Fruit fly (Drosophila melanogaster) whole organism, wandering third instar larva: Measurements from ENCODE around the gene ec.

Source experiments
- Abd-B ChIP-seq: fragments of >200 bp; optimal IDR thresholded peaks from 2 replicates; lab custom pipeline; 2017; ENCODE audit warnings: missing biosample characterization, missing genetic modification characterization
- CG32264 ChIP-seq: fragments of 200-800 bp; sonication (Bioruptor generic); optimal IDR thresholded peaks from 2 replicates; lab custom pipeline; 2016; ENCODE audit warnings: missing biosample characterization, missing genetic modification characterization
- CG9705 ChIP-seq: fragments of 200-800 bp; sonication (Bioruptor generic); optimal IDR thresholded peaks from 2 replicates; lab custom pipeline; 2018; ENCODE audit warnings: missing biosample characterization, mild to moderate bottlenecking, missing genetic modification characterization
- CrebA ChIP-seq: fragments of 200-800 bp; sonication (Bioruptor generic); optimal IDR thresholded peaks from 2 replicates; lab custom pipeline; 2016; ENCODE audit warnings: missing biosample characterization, mild to moderate bottlenecking, missing genetic modification characterization, borderline replicate concordance
- Dfd ChIP-seq: fragments of >200 bp; optimal IDR thresholded peaks from 2 replicates; lab custom pipeline; 2017; ENCODE audit warnings: missing biosample characterization, missing genetic modification characterization
- Dif ChIP-seq: fragments of 200-275, 200-300 bp; sonication (Bioruptor generic); optimal IDR thresholded peaks from 2 replicates; lab custom pipeline; 2018; ENCODE audit warnings: missing biosample characterization, missing genetic modification characterization; ENCODE audit not compliant: partially characterized antibody
- GATAd ChIP-seq: sonication (Bioruptor generic); optimal IDR thresholded peaks from 2 replicates; lab custom pipeline; 2016; ENCODE audit warnings: missing biosample characterization, missing genetic modification characterization
- HLH106 ChIP-seq: fragments of 200-800 bp; optimal IDR thresholded peaks from 3 replicates; lab custom pipeline; 2019; ENCODE audit warnings: missing biosample characterization, mild to moderate bottlenecking, missing genetic modification characterization, moderate library complexity
- Hnf4 ChIP-seq: fragments of 200-800 bp; sonication (Bioruptor generic); optimal IDR thresholded peaks from 2 replicates; lab custom pipeline; 2016; ENCODE audit warnings: missing biosample characterization, mild to moderate bottlenecking, missing genetic modification characterization
- Hr78 ChIP-seq: fragments of >200 bp; optimal IDR thresholded peaks from 2 replicates; lab custom pipeline; 2017; ENCODE audit warnings: missing biosample characterization, missing genetic modification characterization
- Hr83 ChIP-seq: fragments of 200-300 bp; sonication (Bioruptor generic); optimal IDR thresholded peaks from 2 replicates; lab custom pipeline; 2016; ENCODE audit warnings: missing biosample characterization, mild to moderate bottlenecking, missing genetic modification characterization, moderate library complexity; ENCODE audit not compliant: poor library complexity, severe bottlenecking
- Jra ChIP-seq: sonication (Bioruptor generic); optimal IDR thresholded peaks from 2 replicates; lab custom pipeline; 2016; ENCODE audit warnings: missing biosample characterization, missing genetic modification characterization
- Mio ChIP-seq: sonication (Bioruptor generic); optimal IDR thresholded peaks from 2 replicates; lab custom pipeline; 2016; ENCODE audit warnings: missing biosample characterization, missing genetic modification characterization
- Myc ChIP-seq: fragments of >200 bp; optimal IDR thresholded peaks from 2 replicates; lab custom pipeline; 2017
- N ChIP-seq: fragments of >200 bp; optimal IDR thresholded peaks from 2 replicates; lab custom pipeline; 2018; ENCODE audit warnings: missing biosample characterization, missing external identifiers, missing genetic modification characterization
- OdsH ChIP-seq: fragments of 200-800 bp; sonication (Bioruptor generic); optimal IDR thresholded peaks from 2 replicates; lab custom pipeline; 2016; ENCODE audit warnings: missing biosample characterization, mild to moderate bottlenecking, missing genetic modification characterization
- Rel ChIP-seq, 2 experiments: fragments of 200-800 bp; sonication (Bioruptor generic) in 1 of 2; optimal IDR thresholded peaks; 2 replicates in 1 of 2; 3 replicates in 1 of 2; lab custom pipeline; 2016 to 2019; ENCODE audit warnings: mild to moderate bottlenecking in 2 of 2, missing biosample characterization in 2 of 2, missing genetic modification characterization in 2 of 2, moderate library complexity in 1 of 2
- Sp1 ChIP-seq: fragments of 200-800 bp; sonication (Bioruptor generic); optimal IDR thresholded peaks from 3 replicates; lab custom pipeline; 2019; ENCODE audit warnings: missing biosample characterization, mild to moderate bottlenecking, missing genetic modification characterization, moderate library complexity
- Vsx2 ChIP-seq: fragments of 200-300, 225-300 bp; sonication (Bioruptor generic); optimal IDR thresholded peaks from 2 replicates; lab custom pipeline; 2018; ENCODE audit warnings: missing biosample characterization, missing genetic modification characterization; ENCODE audit not compliant: partially characterized antibody
- br ChIP-seq: fragments of 200-800 bp; sonication (Bioruptor generic); optimal IDR thresholded peaks from 2 replicates; lab custom pipeline; 2016; ENCODE audit warnings: missing biosample characterization, missing genetic modification characterization
- brk ChIP-seq: fragments of 200-800 bp; sonication (Bioruptor generic); optimal IDR thresholded peaks from 2 replicates; lab custom pipeline; 2016; ENCODE audit warnings: missing biosample characterization, mild to moderate bottlenecking, missing genetic modification characterization
- dl ChIP-seq, 2 experiments: fragments of 175-275, 200-275 bp in 1 of 2; fragments of 200-275 bp in 1 of 2; sonication (Bioruptor generic); optimal IDR thresholded peaks; lab custom pipeline; 2018; ENCODE audit warnings: mild to moderate bottlenecking in 2 of 2, missing biosample characterization in 2 of 2, missing genetic modification characterization in 2 of 2, moderate library complexity in 2 of 2; ENCODE audit not compliant: partially characterized antibody in 2 of 2, insufficient read depth in 1 of 2
- dmrt93B ChIP-seq: fragments of 200-800 bp; sonication (Bioruptor generic); optimal IDR thresholded peaks from 2 replicates; lab custom pipeline; 2018; ENCODE audit warnings: missing biosample characterization, mild to moderate bottlenecking, missing genetic modification characterization
- dsf ChIP-seq: sonication (Bioruptor generic); optimal IDR thresholded peaks from 2 replicates; lab custom pipeline; 2016; ENCODE audit warnings: missing biosample characterization, missing genetic modification characterization, borderline replicate concordance
- ey ChIP-seq: fragments of 200-800 bp; sonication (Bioruptor generic); optimal IDR thresholded peaks from 2 replicates; lab custom pipeline; 2016; ENCODE audit warnings: missing biosample characterization, missing genetic modification characterization
- foxo ChIP-seq, 2 experiments: fragments of 200-800 bp; sonication (Bioruptor generic); optimal IDR thresholded peaks; 2 replicates in 1 of 2; 3 replicates in 1 of 2; lab custom pipeline; 2016 to 2017; ENCODE audit warnings: missing biosample characterization in 2 of 2, missing genetic modification characterization in 2 of 2
- fru ChIP-seq: fragments of 200-800 bp; sonication (Bioruptor generic); optimal IDR thresholded peaks from 3 replicates; lab custom pipeline; 2016; ENCODE audit warnings: missing biosample characterization, mild to moderate bottlenecking, missing genetic modification characterization
- h ChIP-seq: fragments of 200-800 bp; sonication (Bioruptor generic); optimal IDR thresholded peaks from 3 replicates; lab custom pipeline; 2016; ENCODE audit warnings: missing biosample characterization, mild to moderate bottlenecking, missing genetic modification characterization
- jim ChIP-seq: fragments of 175-275, 200-325 bp; sonication (Bioruptor generic); optimal IDR thresholded peaks from 2 replicates; lab custom pipeline; 2016; ENCODE audit warnings: missing biosample characterization, mild to moderate bottlenecking, missing genetic modification characterization
- lola ChIP-seq: fragments of >200 bp; optimal IDR thresholded peaks from 2 replicates; lab custom pipeline; 2017; ENCODE audit warnings: missing biosample characterization, missing genetic modification characterization
- pan ChIP-seq: fragments of >200 bp; optimal IDR thresholded peaks from 2 replicates; lab custom pipeline; 2017
- psq ChIP-seq: fragments of 200-800 bp; sonication (Bioruptor generic); optimal IDR thresholded peaks from 3 replicates; lab custom pipeline; 2017; ENCODE audit warnings: missing biosample characterization, mild to moderate bottlenecking, missing genetic modification characterization, moderate library complexity
- rgr ChIP-seq: fragments of 200-800 bp; sonication (Bioruptor generic); optimal IDR thresholded peaks from 3 replicates; lab custom pipeline; 2016; ENCODE audit warnings: missing biosample characterization, mild to moderate bottlenecking, missing genetic modification characterization
- sage ChIP-seq: fragments of 200-800 bp; sonication (Bioruptor generic); optimal IDR thresholded peaks from 2 replicates; lab custom pipeline; 2016; ENCODE audit warnings: missing biosample characterization, mild to moderate bottlenecking, missing genetic modification characterization
- sv ChIP-seq: fragments of 200-800 bp; sonication (Bioruptor generic); optimal IDR thresholded peaks from 3 replicates; lab custom pipeline; 2016; ENCODE audit warnings: missing biosample characterization, missing genetic modification characterization
- tai ChIP-seq: sonication (Bioruptor generic); optimal IDR thresholded peaks from 2 replicates; lab custom pipeline; 2016; ENCODE audit warnings: missing biosample characterization, missing genetic modification characterization
- usp ChIP-seq: fragments of >200 bp; optimal IDR thresholded peaks from 2 replicates; lab custom pipeline; 2017; ENCODE audit warnings: missing biosample characterization, missing genetic modification characterization
- woc ChIP-seq: sonication (Bioruptor generic); optimal IDR thresholded peaks from 2 replicates; lab custom pipeline; 2016; ENCODE audit warnings: missing biosample characterization, mild to moderate bottlenecking, missing genetic modification characterization

Gene ec

dm6 chrX:3779686-3780407 is 31.7 kb upstream of the ec start (continued):
- no peak for TF ChIP-seq lola (GFP tag; lab: Kevin White, UChicago)

dm6 chrX:3780884-3781283 is 30.6 kb upstream of the ec start:
- peak; percentile 100 for TF ChIP-seq psq (GFP tag; lab: Kevin White, UChicago)
- TF ChIP-seq Hr78 (GFP tag; lab: Kevin White, UChicago): no peak
- peak; percentile 38 for TF ChIP-seq fru
- TF ChIP-seq Dif: peak; percentile 41
- peak; percentile 9 for TF ChIP-seq woc (GFP tag; lab: Kevin White, UChicago)
- no peak for TF ChIP-seq Jra
- no peak for TF ChIP-seq sv (GFP tag; lab: Kevin White, UChicago)
- TF ChIP-seq CrebA: no peak
- no peak for TF ChIP-seq Dfd
- peak; percentile 47 for TF ChIP-seq Hr83 (GFP tag; lab: Kevin White, UChicago)
- peak; percentile 25 for TF ChIP-seq OdsH (GFP tag; lab: Kevin White, UChicago)
- peak; percentile 23 for TF ChIP-seq Sp1 (GFP tag; lab: Kevin White, UChicago)
- TF ChIP-seq CG32264 (GFP tag; lab: Kevin White, UChicago): peak; percentile 35
- peak; percentile 58 for TF ChIP-seq tai
- TF ChIP-seq lola (GFP tag; lab: Kevin White, UChicago): no peak
- peak in 1 of 2 experiments; percentile 25 for TF ChIP-seq foxo (GFP tag; optimal IDR thresholded peaks at IDR 0.05; lab: Kevin White, UChicago)
- TF ChIP-seq br (GFP tag; lab: Kevin White, UChicago): peak; percentile 68
- TF ChIP-seq HLH106: peak; percentile 13
- TF ChIP-seq Myc (lab: Kevin White, UChicago): no peak
- TF ChIP-seq Mio (GFP tag; lab: Kevin White, UChicago): no peak
- no peak for TF ChIP-seq usp (GFP tag; lab: Kevin White, UChicago)
- peak; percentile 24 for TF ChIP-seq brk (GFP tag; lab: Kevin White, UChicago)
- peak in 1 of 2 experiments; percentile 36 for TF ChIP-seq dl (GFP tag; optimal IDR thresholded peaks at IDR 0.05; lab: Kevin White, UChicago; ENCODE audit: insufficient read depth in 1 of 2, partially characterized antibody in 2 of 2)
- no peak for TF ChIP-seq jim (GFP tag; lab: Kevin White, UChicago)
- TF ChIP-seq Abd-B (GFP tag; lab: Kevin White, UChicago): no peak
- peak; percentile 40 for TF ChIP-seq sage (GFP tag; lab: Kevin White, UChicago)
- peak; percentile 4 for TF ChIP-seq CG9705
- TF ChIP-seq Rel (GFP tag; optimal IDR thresholded peaks at IDR 0.05; lab: Kevin White, UChicago): no peak
- peak; percentile 69 for TF ChIP-seq Rel (tag; optimal IDR thresholded peaks at IDR 0.05; lab: Kevin White, UChicago)
- no peak for TF ChIP-seq Vsx2 (GFP tag; lab: Kevin White, UChicago)
- peak; percentile 65 for TF ChIP-seq Hnf4 (GFP tag; lab: Kevin White, UChicago)
- TF ChIP-seq GATAd (GFP tag; lab: Kevin White, UChicago): no peak
- TF ChIP-seq ey (GFP tag; lab: Kevin White, UChicago): peak; percentile 34
- TF ChIP-seq dsf (GFP tag; lab: Kevin White, UChicago): no peak
- no peak for TF ChIP-seq pan
- TF ChIP-seq dmrt93B (GFP tag; lab: Kevin White, UChicago): no peak
- TF ChIP-seq rgr (GFP tag; lab: Kevin White, UChicago): peak; percentile 69
- TF ChIP-seq N (GFP tag; lab: Kevin White, UChicago): no peak
- TF ChIP-seq h: peak; percentile 73

- TF ChIP-seq Sp1 (GFP tag; lab: Kevin White, UChicago) (no peak), brk (GFP tag; lab: Kevin White, UChicago) (no peak), dmrt93B (GFP tag; lab: Kevin White, UChicago) (no peak), jim (GFP tag; lab: Kevin White, UChicago) (no peak), Vsx2 (GFP tag; lab: Kevin White, UChicago) (no peak), Dfd (no peak), h (no peak), ey (GFP tag; lab: Kevin White, UChicago) (no peak), GATAd (GFP tag; lab: Kevin White, UChicago) (no peak), Dif (no peak), OdsH (GFP tag; lab: Kevin White, UChicago) (no peak), Abd-B (GFP tag; lab: Kevin White, UChicago) (no peak), rgr (GFP tag; lab: Kevin White, UChicago) (no peak), Mio (GFP tag; lab: Kevin White, UChicago) (no peak), HLH106 (no peak), psq (GFP tag; lab: Kevin White, UChicago) (no peak)
- TF ChIP-seq, all 38 proteins: peak for 0
Observed at dm6 chrX:3788432-3788831, 23.1 kb upstream of the ec start.
